Fruit fly (Drosophila melanogaster): ENCODE measurements around the gene CG11755.

CG11755 gene

DNA sequence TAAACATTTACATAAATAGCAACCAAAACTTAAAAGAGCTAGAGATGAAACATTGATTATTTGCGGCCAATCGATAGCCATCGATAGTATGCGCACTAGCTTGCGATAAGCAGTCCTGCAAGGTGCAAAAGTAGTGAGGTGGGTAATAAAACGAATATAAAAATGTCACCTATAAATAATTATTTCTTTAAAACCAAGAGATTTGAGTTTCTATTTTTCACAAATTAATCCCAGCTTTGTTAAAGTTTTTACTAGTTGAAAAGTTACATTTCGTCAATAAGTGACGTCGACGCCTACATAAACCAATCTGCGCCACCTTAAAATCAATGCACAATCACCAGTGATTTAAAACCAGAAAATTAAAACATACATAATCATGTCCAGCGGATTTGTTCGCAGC is 26.0 kb upstream of the CG11755 start, which contains the start of the genes Mkk4 and SLIRP2 (continued):
- peak; percentile 99 for TF ChIP-seq zen (tag; optimal IDR thresholded peaks at IDR 0.05)
- TF ChIP-seq lov (optimal IDR thresholded peaks at IDR 0.05), result no peak
- peak; percentile 99 for TF ChIP-seq lov (GFP tag; IDR thresholded peaks at IDR 0.05)
- peak; percentile 99 for TF ChIP-seq HmgZ (tag; optimal IDR thresholded peaks at IDR 0.05)
- peak; percentile 100 for TF ChIP-seq Hsf (GFP tag; optimal IDR thresholded peaks at IDR 0.05)
- TF ChIP-seq Sox102F (GFP tag; optimal IDR thresholded peaks at IDR 0.05), result peak; percentile 99
- peak; percentile 80 for TF ChIP-seq CG7745 (tag; optimal IDR thresholded peaks at IDR 0.05)
- peak; percentile 93 for TF ChIP-seq kni (GFP tag; optimal IDR thresholded peaks at IDR 0.05)
- peak; percentile 99 for TF ChIP-seq Bteb2 (GFP tag; optimal IDR thresholded peaks at IDR 0.05)
- TF ChIP-seq seq (GFP tag; IDR thresholded peaks at IDR 0.05), result peak; percentile 99
- peak; percentile 99 for TF ChIP-seq Mrtf (GFP tag; IDR thresholded peaks at IDR 0.05)
- TF ChIP-seq gt (GFP tag; IDR thresholded peaks at IDR 0.05), result peak; percentile 98
- peak; percentile 99 for TF ChIP-seq dysf (GFP tag; IDR thresholded peaks at IDR 0.05)
- TF ChIP-seq vvl (GFP tag; IDR thresholded peaks at IDR 0.05), result peak; percentile 100
- peak; percentile 98 for TF ChIP-seq NK7.1 (GFP tag; optimal IDR thresholded peaks at IDR 0.05)
- peak; percentile 75; the same call in 1 of the 4 replicates for TF ChIP-seq chinmo (GFP tag; IDR thresholded peaks at IDR 0.05; ENCODE audit: partially characterized antibody)
- peak; percentile 99 for TF ChIP-seq CG8924 (tag; optimal IDR thresholded peaks at IDR 0.05)
- peak; percentile 99 for TF ChIP-seq CG32767 (GFP tag; IDR thresholded peaks at IDR 0.05)
- TF ChIP-seq Meics (GFP tag; optimal IDR thresholded peaks at IDR 0.05), result peak; percentile 98
- TF ChIP-seq NC2α (GFP tag; optimal IDR thresholded peaks at IDR 0.05), result peak; percentile 98
- TF ChIP-seq trh (GFP tag; optimal IDR thresholded peaks at IDR 0.05), result peak; percentile 98
- peak; percentile 97 for TF ChIP-seq CG10565 (GFP tag; optimal IDR thresholded peaks at IDR 0.05)
- peak; percentile 87 for TF ChIP-seq Deaf1 (tag; optimal IDR thresholded peaks at IDR 0.05)
- TF ChIP-seq pum (GFP tag; optimal IDR thresholded peaks at IDR 0.05), result peak; percentile 99
- TF ChIP-seq PHDP (tag; optimal IDR thresholded peaks at IDR 0.05), result peak; percentile 99
- TF ChIP-seq Awh (GFP tag; IDR thresholded peaks at IDR 0.05), result peak; percentile 99
- peak; percentile 98 for TF ChIP-seq CG2202 (tag; optimal IDR thresholded peaks at IDR 0.05)
- peak; percentile 99 for TF ChIP-seq ttk (GFP tag; IDR thresholded peaks at IDR 0.05)
- TF ChIP-seq Drgx (GFP tag; IDR thresholded peaks at IDR 0.05), result peak; percentile 98
- TF ChIP-seq unc-4 (GFP tag; IDR thresholded peaks at IDR 0.05; ENCODE audit: partially characterized antibody), result peak; percentile 82
- peak; percentile 99 for TF ChIP-seq CG18599 (GFP tag; optimal IDR thresholded peaks at IDR 0.05)
- peak; percentile 99 for TF ChIP-seq CG31441 (GFP tag; IDR thresholded peaks at IDR 0.05)
- peak; percentile 99 for TF ChIP-seq sisA (GFP tag; IDR thresholded peaks at IDR 0.05)
- TF ChIP-seq Hand (GFP tag; optimal IDR thresholded peaks at IDR 0.05), result peak; percentile 95
- TF ChIP-seq salm (tag; optimal IDR thresholded peaks at IDR 0.05), result peak; percentile 97
- peak; percentile 82 for TF ChIP-seq CG7963 (GFP tag; IDR thresholded peaks at IDR 0.05; ENCODE audit: partially characterized antibody)
- peak; percentile 99 for TF ChIP-seq Ada2b (GFP tag; IDR thresholded peaks at IDR 0.05)
- TF ChIP-seq CG11085 (GFP tag; IDR thresholded peaks at IDR 0.05), result peak; percentile 98
- peak in 1 of 2 experiments; percentile 92 for TF ChIP-seq Hr78 (GFP tag; optimal IDR thresholded peaks at IDR 0.05)
- TF ChIP-seq Rfx (GFP tag; IDR thresholded peaks at IDR 0.05), result peak; percentile 99
- TF ChIP-seq CG31388 (GFP tag; optimal IDR thresholded peaks at IDR 0.05), result peak; percentile 98
- TF ChIP-seq CrebB (tag; optimal IDR thresholded peaks at IDR 0.05), result peak; percentile 98
- TF ChIP-seq Tbp (GFP tag; optimal IDR thresholded peaks at IDR 0.05), result no peak
- TF ChIP-seq ro (GFP tag; IDR thresholded peaks at IDR 0.05), result peak; percentile 97
- TF ChIP-seq pan (optimal IDR thresholded peaks at IDR 0.05), result no peak
- peak in 1 of 2 experiments; percentile 99 for TF ChIP-seq pan (GFP tag; optimal IDR thresholded peaks at IDR 0.05 in 1 of 2, IDR thresholded peaks at IDR 0.05 in 1 of 2)
- TF ChIP-seq CG15696 (tag; optimal IDR thresholded peaks at IDR 0.05), result peak; percentile 99
- peak; percentile 75 for TF ChIP-seq Sry-β (GFP tag; optimal IDR thresholded peaks at IDR 0.05)
- TF ChIP-seq chif (GFP tag; optimal IDR thresholded peaks at IDR 0.05), result peak; percentile 99
- peak in 1 of 2 experiments; percentile 98 for TF ChIP-seq Eip74EF (GFP tag; optimal IDR thresholded peaks at IDR 0.05)
- TF ChIP-seq dati (GFP tag; IDR thresholded peaks at IDR 0.05), result peak; percentile 98

All from whole organism, embryonic.